Fruit fly (Drosophila melanogaster) S2 (cell line): ENCODE measurements around the gene Kr-h1.

Source experiments
- CG8478 ChIP-seq: fragments of >200 bp; optimal IDR thresholded peaks from 2 replicates; lab custom pipeline; 2018
- CTCF ChIP-seq, 2 experiments: fragments of >200 bp; optimal IDR thresholded peaks; 2 replicates each; lab custom pipeline; 2018

DNA sequence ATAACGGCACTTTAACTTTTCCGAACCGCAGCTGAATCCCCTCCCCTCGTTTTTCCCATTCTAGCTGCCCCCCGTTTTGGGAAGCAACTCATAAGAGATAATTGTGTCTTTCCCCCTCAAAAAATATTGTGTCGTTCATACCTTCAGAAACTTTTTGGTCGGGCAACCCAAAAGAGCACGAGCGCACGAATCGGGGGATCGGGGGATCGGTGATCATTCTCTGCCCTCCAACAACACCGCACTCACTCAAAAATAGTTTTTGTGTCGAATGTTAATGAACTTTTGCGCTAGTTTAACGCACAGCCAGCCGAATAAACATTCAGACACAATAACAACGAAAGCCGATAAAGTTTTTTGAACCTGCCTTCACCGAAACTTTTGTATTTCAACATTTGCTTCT, 8.0 kb downstream of the Kr-h1 start:
- no peak for TF ChIP-seq CTCF (optimal IDR thresholded peaks at IDR 0.05; lab: Kevin White, UChicago)
- TF ChIP-seq CG8478 (lab: Kevin White, UChicago): no peak
